Worm (Caenorhabditis elegans) whole organism, L3 larva: ENCODE results near the gene paic-1.
A peak's percentile ranks its signal among the peaks of the same experiment; 100 is the strongest.

Experiments used
- elt-3 ChIP-seq, 3 experiments: fragments of 150-350 bp in 1 of 3; sonication (generic microtip) in 2 of 3; optimal IDR thresholded peaks; 2 replicates in 2 of 3; 4 replicates in 1 of 3; lab custom pipeline; 2014 to 2017; ENCODE audit warnings: missing biosample characterization in 3 of 3, missing genetic modification characterization in 3 of 3
- fkh-10 ChIP-seq: sonication (generic microtip); optimal IDR thresholded peaks from 2 replicates; lab custom pipeline; 2017; ENCODE audit warnings: missing biosample characterization, missing genetic modification reagents, missing genetic modification characterization
- nfya-1 ChIP-seq: sonication (generic microtip); optimal IDR thresholded peaks from 2 replicates; lab custom pipeline; 2017; ENCODE audit warnings: missing genetic modification characterization, mild to moderate bottlenecking, missing compliant biosample characterization, antibody characterized with exemption, moderate library complexity; ENCODE audit not compliant: insufficient read depth
- nhr-12 ChIP-seq: fragments of 150-350 bp; optimal IDR thresholded peaks from 2 replicates; lab custom pipeline; 2014; ENCODE audit warnings: missing biosample characterization, missing genetic modification characterization
- nhr-23 ChIP-seq: fragments of 150-350 bp; optimal IDR thresholded peaks from 2 replicates; lab custom pipeline; 2014; ENCODE audit warnings: missing biosample characterization, missing genetic modification reagents, missing genetic modification characterization
- nhr-237 ChIP-seq: fragments of 150-350 bp; optimal IDR thresholded peaks from 2 replicates; lab custom pipeline; 2014; ENCODE audit warnings: missing biosample characterization, missing genetic modification characterization
- nhr-28 ChIP-seq: fragments of 150-350 bp; optimal IDR thresholded peaks from 2 replicates; lab custom pipeline; 2014; ENCODE audit warnings: missing biosample characterization, missing genetic modification characterization
- nhr-77 ChIP-seq: fragments of 150-350 bp; optimal IDR thresholded peaks from 2 replicates; lab custom pipeline; 2014; ENCODE audit warnings: missing biosample characterization, missing genetic modification characterization
- pha-4 ChIP-seq: fragments of 150-350 bp; optimal IDR thresholded peaks from 2 replicates; lab custom pipeline; 2014; ENCODE audit warnings: missing biosample characterization, missing genetic modification reagents, missing genetic modification characterization
- sea-2 ChIP-seq: fragments of 150-350 bp; sonication (generic microtip); optimal IDR thresholded peaks from 4 replicates; lab custom pipeline; 2014; ENCODE audit warnings: missing biosample characterization, missing genetic modification reagents, missing genetic modification characterization
- unc-39 ChIP-seq: sonication (generic microtip); optimal IDR thresholded peaks from 4 replicates; lab custom pipeline; 2017; ENCODE audit warnings: missing biosample characterization, missing genetic modification characterization
- unc-62 ChIP-seq: fragments of 150-350 bp; sonication (generic microtip); optimal IDR thresholded peaks from 4 replicates; lab custom pipeline; 2014; ENCODE audit warnings: missing biosample characterization, missing genetic modification reagents, missing genetic modification characterization
- ztf-11 ChIP-seq: fragments of 150-350 bp; optimal IDR thresholded peaks from 2 replicates; lab custom pipeline; 2014; ENCODE audit warnings: missing biosample characterization, missing genetic modification characterization

- TF ChIP-seq unc-62 = no peak
- TF ChIP-seq pha-4 = peak; percentile 63
- TF ChIP-seq nhr-77 (tag; lab: Kevin White, UChicago) = no peak
- TF ChIP-seq nhr-12 (tag; lab: Kevin White, UChicago) = no peak
- no peak for TF ChIP-seq unc-39
- no peak for TF ChIP-seq ztf-11
- no peak for TF ChIP-seq sea-2 (GFP tag; lab: Kevin White, UChicago)
- TF ChIP-seq nhr-23 (tag; lab: Kevin White, UChicago) = peak; percentile 9
- peak; percentile 43 for TF ChIP-seq nfya-1 (tag; lab: Kevin White, UChicago)
- TF ChIP-seq nhr-237 = no peak
- no peak for TF ChIP-seq fkh-10 (GFP tag; lab: Kevin White, UChicago)
- TF ChIP-seq elt-3 (tag; optimal IDR thresholded peaks at IDR 0.05; lab: Kevin White, UChicago) = no peak
- no peak for TF ChIP-seq nhr-28
Measured at ce11 chrII:4322871-4323270, 49.5 kb downstream of the paic-1 start, which contains the start of gene H20J04.6.
